Fruit fly (Drosophila melanogaster) whole organism, embryonic: Measurements from ENCODE around the gene CG34180.
A peak's percentile ranks its signal among the peaks of the same experiment; 100 is the strongest.

ENCODE experiments used
- Blimp-1 ChIP-seq: fragments of 200-800 bp; sonication (Bioruptor generic); optimal IDR thresholded peaks from 3 replicates; lab custom pipeline; 2018; ENCODE audit warnings: missing biosample characterization, missing genetic modification characterization, mild to moderate bottlenecking, moderate library complexity, missing genetic modification reagents
- CG10267 ChIP-seq: fragments of 200-800 bp; sonication (Bioruptor generic); optimal IDR thresholded peaks from 2 replicates; lab custom pipeline; 2018; ENCODE audit warnings: missing biosample characterization, mild to moderate bottlenecking, missing genetic modification characterization, moderate library complexity
- CG10979 ChIP-seq: fragments of 200-800 bp; sonication (Bioruptor generic); optimal IDR thresholded peaks from 2 replicates; lab custom pipeline; 2018; ENCODE audit warnings: missing biosample characterization, mild to moderate bottlenecking, missing genetic modification characterization, moderate library complexity
- CG11398 ChIP-seq: fragments of 200-800 bp; sonication (Bioruptor generic); optimal IDR thresholded peaks from 2 replicates; lab custom pipeline; 2016; ENCODE audit warnings: missing biosample characterization, missing genetic modification characterization
- CG12942 ChIP-seq: fragments of 200-800 bp; sonication (Bioruptor generic); optimal IDR thresholded peaks from 3 replicates; lab custom pipeline; 2016; ENCODE audit warnings: missing biosample characterization, missing genetic modification characterization
- CG13123 ChIP-seq: fragments of 200-800 bp; sonication (Bioruptor generic); optimal IDR thresholded peaks from 2 replicates; lab custom pipeline; 2016; ENCODE audit warnings: missing biosample characterization, missing genetic modification characterization
- CG14710 ChIP-seq: fragments of 200-800 bp; sonication (Bioruptor generic); optimal IDR thresholded peaks from 3 replicates; lab custom pipeline; 2019; ENCODE audit warnings: missing biosample characterization, mild to moderate bottlenecking, missing genetic modification characterization, moderate library complexity
- CG17802 ChIP-seq: fragments of 200-800 bp; sonication (Bioruptor generic); optimal IDR thresholded peaks from 2 replicates; lab custom pipeline; 2018; ENCODE audit warnings: missing biosample characterization, mild to moderate bottlenecking, missing genetic modification characterization, moderate library complexity
- CG17829 ChIP-seq: fragments of 200-800 bp; optimal IDR thresholded peaks from 2 replicates; lab custom pipeline; 2019; ENCODE audit warnings: missing biosample characterization, mild to moderate bottlenecking, missing genetic modification characterization, moderate library complexity
- CG18262 ChIP-seq: fragments of 200-800 bp; optimal IDR thresholded peaks from 3 replicates; lab custom pipeline; 2019; ENCODE audit warnings: missing biosample characterization, mild to moderate bottlenecking, missing genetic modification characterization, moderate library complexity
- CG18619 ChIP-seq: fragments of 200-800 bp; sonication (Bioruptor generic); optimal IDR thresholded peaks from 3 replicates; lab custom pipeline; 2017; ENCODE audit warnings: missing biosample characterization, mild to moderate bottlenecking, missing genetic modification characterization
- CG2199 ChIP-seq: fragments of 200-800 bp; sonication (Bioruptor generic); IDR thresholded peaks from 3 replicates; pipeline ENCODE4 v1.3.6; 2022; ENCODE audit warnings: missing biosample characterization, missing genetic modification characterization
- CG2875 ChIP-seq: fragments of 200-800 bp; sonication (Bioruptor generic); optimal IDR thresholded peaks from 2 replicates; lab custom pipeline; 2017; ENCODE audit warnings: missing biosample characterization, mild to moderate bottlenecking, missing genetic modification characterization, missing genetic modification reagents
- CG34422 ChIP-seq: fragments of 200-800 bp; sonication (Bioruptor generic); IDR thresholded peaks from 3 replicates; pipeline ENCODE4 v1.3.6; 2022; ENCODE audit warnings: missing biosample characterization, missing genetic modification characterization
- CG5953 ChIP-seq: fragments of 200-800 bp; sonication (Bioruptor generic); IDR thresholded peaks from 2 replicates; pipeline ENCODE4 v1.3.6; 2022; ENCODE audit warnings: missing biosample characterization, missing genetic modification characterization
- CG6175 ChIP-seq: fragments of 200-800 bp; sonication (Bioruptor generic); IDR thresholded peaks from 3 replicates; pipeline ENCODE4 v1.3.6; 2022; ENCODE audit warnings: missing biosample characterization, missing genetic modification characterization
- CG6689 ChIP-seq: fragments of 200-800 bp; sonication (Bioruptor generic); IDR thresholded peaks from 2 replicates; pipeline ENCODE4 v1.3.6; 2022; ENCODE audit warnings: missing biosample characterization, missing genetic modification characterization
- CG6765 ChIP-seq: fragments of 200-800 bp; sonication (Bioruptor generic); optimal IDR thresholded peaks from 3 replicates; lab custom pipeline; 2017; ENCODE audit warnings: missing biosample characterization, mild to moderate bottlenecking, missing genetic modification characterization
- CG8290 ChIP-seq, 3 experiments: fragments of 200-800 bp; sonication (Bioruptor generic); optimal IDR thresholded peaks; 2 replicates each; lab custom pipeline; 2016 to 2019; ENCODE audit warnings: missing biosample characterization in 3 of 3, missing genetic modification characterization in 3 of 3, mild to moderate bottlenecking in 2 of 3, moderate library complexity in 1 of 3
- CG9817 ChIP-seq: fragments of 200-800 bp; sonication (Bioruptor generic); optimal IDR thresholded peaks from 2 replicates; lab custom pipeline; 2018; ENCODE audit warnings: missing biosample characterization, mild to moderate bottlenecking, missing genetic modification characterization, moderate library complexity
- Chrac-16 ChIP-seq: fragments of 200-800 bp; sonication (Bioruptor generic); optimal IDR thresholded peaks from 3 replicates; lab custom pipeline; 2016; ENCODE audit warnings: missing biosample characterization, missing genetic modification characterization
- E2f1 ChIP-seq: fragments of 200-800 bp; sonication (Bioruptor generic); IDR thresholded peaks from 2 replicates; pipeline ENCODE4 v1.3.6; 2022; ENCODE audit warnings: missing biosample characterization, missing genetic modification characterization
- Ets97D ChIP-seq: fragments of 200-800 bp; sonication (Bioruptor generic); optimal IDR thresholded peaks from 3 replicates; lab custom pipeline; 2016; ENCODE audit warnings: missing biosample characterization, missing genetic modification characterization
- Hr78 ChIP-seq, 2 experiments: fragments of 200-800 bp in 1 of 2; fragments of >200 bp in 1 of 2; sonication (Bioruptor generic) in 1 of 2; optimal IDR thresholded peaks; 2 replicates each; lab custom pipeline; 2017 to 2019; ENCODE audit warnings: missing biosample characterization in 2 of 2, missing genetic modification characterization in 2 of 2, mild to moderate bottlenecking in 1 of 2, moderate library complexity in 1 of 2
- Med ChIP-seq: fragments of 200-800 bp; sonication (Bioruptor generic); peaks from one replicate; lab custom pipeline; 2016; ENCODE audit warnings: missing biosample characterization, missing genetic modification characterization, mild to moderate bottlenecking, inconsistent platforms, moderate library complexity
- NK7.1 ChIP-seq: fragments of 200-800 bp; sonication (Bioruptor generic); optimal IDR thresholded peaks from 3 replicates; lab custom pipeline; 2016; ENCODE audit warnings: missing biosample characterization, missing genetic modification characterization
- Neu2 ChIP-seq: fragments of 200-800 bp; sonication (Bioruptor generic); optimal IDR thresholded peaks from 3 replicates; lab custom pipeline; 2016; ENCODE audit warnings: missing biosample characterization, missing genetic modification characterization, borderline replicate concordance
- Nf-YC ChIP-seq: fragments of 200-800 bp; optimal IDR thresholded peaks from 3 replicates; lab custom pipeline; 2019; ENCODE audit warnings: missing biosample characterization, mild to moderate bottlenecking, missing genetic modification characterization, moderate library complexity
- ara ChIP-seq: fragments of 200-800 bp; sonication (Bioruptor generic); IDR thresholded peaks from 2 replicates; pipeline ENCODE4 v1.3.6; 2022; ENCODE audit warnings: missing biosample characterization, missing genetic modification characterization
- bbx ChIP-seq: fragments of 200-800 bp; sonication (Bioruptor generic); IDR thresholded peaks from 2 replicates; pipeline ENCODE4 v1.3.6; 2022; ENCODE audit warnings: missing biosample characterization, missing genetic modification characterization; ENCODE audit not compliant: partially characterized antibody
- caup ChIP-seq: fragments of 200-800 bp; sonication (Bioruptor generic); optimal IDR thresholded peaks from 3 replicates; lab custom pipeline; 2017; ENCODE audit warnings: missing biosample characterization, mild to moderate bottlenecking, missing genetic modification characterization, moderate library complexity; ENCODE audit not compliant: severe bottlenecking
- crc ChIP-seq: fragments of 200-800 bp; sonication (Bioruptor generic); optimal IDR thresholded peaks from 2 replicates; lab custom pipeline; 2016; ENCODE audit warnings: missing biosample characterization, missing genetic modification characterization
- da ChIP-seq: fragments of 200-800 bp; sonication (Bioruptor generic); optimal IDR thresholded peaks from 2 replicates; lab custom pipeline; 2016; ENCODE audit warnings: missing biosample characterization, missing genetic modification characterization
- dysf ChIP-seq: fragments of 200-800 bp; sonication (Bioruptor generic); IDR thresholded peaks from 3 replicates; pipeline ENCODE4 v1.3.6; 2022; ENCODE audit warnings: missing biosample characterization, missing genetic modification characterization
- en ChIP-seq: fragments of 200-800 bp; sonication (Bioruptor generic); optimal IDR thresholded peaks from 2 replicates; lab custom pipeline; 2016; ENCODE audit warnings: missing biosample characterization, missing genetic modification characterization
- gcm ChIP-seq: fragments of 200-800 bp; sonication (Bioruptor generic); optimal IDR thresholded peaks from 2 replicates; lab custom pipeline; 2019; ENCODE audit warnings: missing biosample characterization, mild to moderate bottlenecking, missing genetic modification characterization, moderate library complexity
- grau ChIP-seq: fragments of 200-800 bp; optimal IDR thresholded peaks from 3 replicates; lab custom pipeline; 2019; ENCODE audit warnings: missing biosample characterization, mild to moderate bottlenecking, missing genetic modification characterization, moderate library complexity
- gsb ChIP-seq: fragments of 200-800 bp; sonication (Bioruptor generic); IDR thresholded peaks from 2 replicates; pipeline ENCODE4 v1.3.6; 2022; ENCODE audit warnings: missing biosample characterization, missing genetic modification characterization
- gsb-n ChIP-seq: fragments of 200-800 bp; sonication (Bioruptor generic); optimal IDR thresholded peaks from 3 replicates; lab custom pipeline; 2018; ENCODE audit warnings: missing biosample characterization, mild to moderate bottlenecking, missing genetic modification characterization
- ham ChIP-seq: fragments of 200-800 bp; sonication (Bioruptor generic); IDR thresholded peaks from 2 replicates; pipeline ENCODE4 v1.3.6; 2022; ENCODE audit warnings: missing biosample characterization, missing genetic modification characterization
- her ChIP-seq: fragments of 200-800 bp; sonication (Bioruptor generic); optimal IDR thresholded peaks from 2 replicates; lab custom pipeline; 2016; ENCODE audit warnings: missing biosample characterization, missing genetic modification characterization
- jumu ChIP-seq: fragments of 200-800 bp; sonication (Bioruptor generic); optimal IDR thresholded peaks from 3 replicates; lab custom pipeline; 2016; ENCODE audit warnings: missing biosample characterization, missing genetic modification characterization
- lilli ChIP-seq: fragments of 200-800 bp; sonication (Bioruptor generic); optimal IDR thresholded peaks from 3 replicates; lab custom pipeline; 2016; ENCODE audit warnings: missing biosample characterization, missing genetic modification characterization
- nom ChIP-seq: fragments of 200-800 bp; sonication (Bioruptor generic); optimal IDR thresholded peaks from 2 replicates; lab custom pipeline; 2017; ENCODE audit warnings: missing biosample characterization, missing genetic modification characterization, mild to moderate bottlenecking, moderate library complexity, missing genetic modification reagents
- pum ChIP-seq: fragments of 200-800 bp; sonication (Bioruptor generic); optimal IDR thresholded peaks from 2 replicates; lab custom pipeline; 2016; ENCODE audit warnings: missing biosample characterization, missing genetic modification characterization
- sens-2 ChIP-seq: fragments of 200-800 bp; sonication (Bioruptor generic); IDR thresholded peaks from 2 replicates; pipeline ENCODE4 v1.3.6; 2022; ENCODE audit warnings: missing biosample characterization, missing genetic modification characterization
- tin ChIP-seq: fragments of 200-800 bp; sonication (Bioruptor generic); optimal IDR thresholded peaks from 3 replicates; lab custom pipeline; 2016; ENCODE audit warnings: missing biosample characterization, missing genetic modification characterization
- zfh2 ChIP-seq: fragments of 200-800 bp; sonication (Bioruptor generic); optimal IDR thresholded peaks from 2 replicates; lab custom pipeline; 2016; ENCODE audit warnings: missing biosample characterization, missing genetic modification characterization

The CG34180 gene

dm6 chr2L:6090786-6091716 lies 30.7 kb downstream of the CG34180 start, which contains the start of gene CG45075 (continued):
- TF ChIP-seq CG10979 (tag; lab: Kevin White, UChicago): peak; percentile 26
- peak; percentile 23 for TF ChIP-seq CG17829 (tag; lab: Kevin White, UChicago)
- no peak for TF ChIP-seq nom (GFP tag; lab: Kevin White, UChicago)
- no peak for TF ChIP-seq CG13123 (GFP tag; lab: Kevin White, UChicago)
- peak; percentile 27; the same call in 1 of the 2 replicates for TF ChIP-seq bbx
- peak in 1 of 2 experiments; percentile 69 for TF ChIP-seq Hr78 (GFP tag; optimal IDR thresholded peaks at IDR 0.05; lab: Kevin White, UChicago)
- TF ChIP-seq CG14710 (tag; lab: Kevin White, UChicago): peak; percentile 0
- TF ChIP-seq zfh2 (GFP tag; lab: Kevin White, UChicago): no peak
- TF ChIP-seq en (GFP tag; lab: Kevin White, UChicago): no peak
- TF ChIP-seq da (GFP tag; lab: Kevin White, UChicago): no peak
- peak; percentile 20 for TF ChIP-seq Blimp-1 (GFP tag; lab: Kevin White, UChicago)
- TF ChIP-seq sens-2 (GFP tag; lab: Robert Waterston, UW): peak; percentile 49; the same call in 1 of the 2 replicates
- TF ChIP-seq Med (GFP tag; lab: Kevin White, UChicago): peak; percentile 11
- no peak for TF ChIP-seq crc (GFP tag; lab: Kevin White, UChicago)
- TF ChIP-seq gsb-n (tag; lab: Kevin White, UChicago): peak; percentile 36
- no peak for TF ChIP-seq CG12942 (GFP tag; lab: Kevin White, UChicago)
- 0 out of 3 replicates have a peak, but pooled peaks have one; percentile 11 for TF ChIP-seq CG2199
- TF ChIP-seq CG8290 (GFP tag; optimal IDR thresholded peaks at IDR 0.05; lab: Kevin White, UChicago): no peak
- peak in 1 of 2 experiments; percentile 27 for TF ChIP-seq CG8290 (tag; optimal IDR thresholded peaks at IDR 0.05; lab: Kevin White, UChicago)
- TF ChIP-seq CG9817 (tag; lab: Kevin White, UChicago): no peak
- peak; percentile 11 for TF ChIP-seq CG6765 (GFP tag; lab: Kevin White, UChicago)
- no peak for TF ChIP-seq NK7.1 (GFP tag; lab: Kevin White, UChicago)
- TF ChIP-seq CG18619 (GFP tag; lab: Kevin White, UChicago): no peak
- no peak for TF ChIP-seq jumu (GFP tag; lab: Kevin White, UChicago)
- no peak for TF ChIP-seq pum (GFP tag; lab: Kevin White, UChicago)
- TF ChIP-seq CG11398 (GFP tag; lab: Kevin White, UChicago): no peak
- peak; percentile 10 for TF ChIP-seq CG10267 (tag; lab: Kevin White, UChicago)
- TF ChIP-seq gcm: peak; percentile 60
- TF ChIP-seq dysf (GFP tag; lab: Robert Waterston, UW): no peak
- no peak for TF ChIP-seq gsb (GFP tag; lab: Robert Waterston, UW)
- no peak for TF ChIP-seq caup
- TF ChIP-seq Chrac-16 (GFP tag; lab: Kevin White, UChicago): no peak
- TF ChIP-seq CG6175: no peak
- 0 out of 2 replicates have a peak, but pooled peaks have one; percentile 24 for TF ChIP-seq CG5953 (GFP tag; lab: Robert Waterston, UW)
- no peak for TF ChIP-seq ham (GFP tag; lab: Robert Waterston, UW)
- no peak for TF ChIP-seq E2f1 (GFP tag; lab: Robert Waterston, UW)
- no peak for TF ChIP-seq tin (GFP tag; lab: Kevin White, UChicago)
- TF ChIP-seq grau (tag; lab: Kevin White, UChicago): no peak
- TF ChIP-seq CG17802 (tag; lab: Kevin White, UChicago): no peak
- TF ChIP-seq ara: peak; percentile 19; the same call in 1 of the 2 replicates
- no peak for TF ChIP-seq Nf-YC (tag; lab: Kevin White, UChicago)
- TF ChIP-seq her (GFP tag; lab: Kevin White, UChicago): peak; percentile 26
- TF ChIP-seq CG34422 (GFP tag; lab: Robert Waterston, UW): 0 out of 3 replicates have a peak, but pooled peaks have one; percentile 37
- peak; percentile 6 for TF ChIP-seq Ets97D (GFP tag; lab: Kevin White, UChicago)
- TF ChIP-seq lilli: no peak
- no peak for TF ChIP-seq CG2875 (GFP tag; lab: Kevin White, UChicago)
- TF ChIP-seq Neu2 (GFP tag; lab: Kevin White, UChicago): no peak
- TF ChIP-seq CG18262 (tag; lab: Kevin White, UChicago): no peak
- TF ChIP-seq CG6689 (GFP tag; lab: Robert Waterston, UW): no peak
